Fruit fly (Drosophila melanogaster) whole organism: ENCODE data around the gene put.

Source experiments
- CG8478 ChIP-seq: fragments of >200 bp; optimal IDR thresholded peaks from 2 replicates; lab custom pipeline; 2018; ENCODE audit warnings: inconsistent platforms
- Dll ChIP-seq: fragments of >200 bp; optimal IDR thresholded peaks from 2 replicates; lab custom pipeline; 2017
- EcR ChIP-seq, 2 experiments: fragments of >200 bp; optimal IDR thresholded peaks; 2 replicates each; lab custom pipeline; 2017; ENCODE audit warnings: missing biosample characterization in 2 of 2, missing genetic modification characterization in 2 of 2, missing genetic modification reagents in 2 of 2
- pan ChIP-seq: fragments of >200 bp; optimal IDR thresholded peaks from 2 replicates; lab custom pipeline; 2017
- psq ChIP-seq: fragments of >200 bp; optimal IDR thresholded peaks from 2 replicates; lab custom pipeline; 2017
- usp ChIP-seq: fragments of >200 bp; optimal IDR thresholded peaks from 2 replicates; lab custom pipeline; 2017; ENCODE audit warnings: missing biosample characterization, missing genetic modification characterization, mixed read lengths

The put gene

DNA sequence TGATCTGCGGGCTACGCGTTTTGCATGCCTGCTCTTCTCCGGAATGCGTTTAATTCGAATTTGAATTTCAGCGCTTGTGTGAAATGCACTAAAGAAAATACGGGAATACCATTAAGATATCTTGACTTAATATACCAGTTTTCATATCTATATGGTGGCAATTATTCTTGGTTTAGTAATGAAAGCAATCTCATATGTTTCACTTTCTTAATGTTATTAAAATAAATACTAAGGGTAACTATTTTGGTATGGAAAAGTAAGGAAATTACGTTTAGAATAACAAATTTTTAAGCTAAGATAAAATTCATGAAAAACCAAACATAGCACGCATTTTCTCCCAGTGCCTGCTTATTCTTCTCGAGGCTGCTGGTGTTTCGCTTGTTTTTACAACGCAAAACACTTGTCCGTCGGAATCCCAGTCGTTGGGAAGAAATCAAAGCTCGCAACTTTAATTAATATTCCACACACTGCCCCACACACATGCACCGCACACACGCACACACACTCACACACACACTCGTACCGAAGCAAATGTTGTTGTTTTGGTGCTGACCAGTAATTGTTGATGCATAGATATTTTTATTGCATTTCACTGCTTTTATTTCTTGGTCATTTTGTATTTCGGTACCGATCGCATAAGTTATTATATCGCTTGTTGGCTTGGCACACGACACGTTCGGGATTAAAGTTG, 47.6 kb downstream of the put start:
- TF ChIP-seq Dll (lab: Kevin White, UChicago), result no peak

DNA sequence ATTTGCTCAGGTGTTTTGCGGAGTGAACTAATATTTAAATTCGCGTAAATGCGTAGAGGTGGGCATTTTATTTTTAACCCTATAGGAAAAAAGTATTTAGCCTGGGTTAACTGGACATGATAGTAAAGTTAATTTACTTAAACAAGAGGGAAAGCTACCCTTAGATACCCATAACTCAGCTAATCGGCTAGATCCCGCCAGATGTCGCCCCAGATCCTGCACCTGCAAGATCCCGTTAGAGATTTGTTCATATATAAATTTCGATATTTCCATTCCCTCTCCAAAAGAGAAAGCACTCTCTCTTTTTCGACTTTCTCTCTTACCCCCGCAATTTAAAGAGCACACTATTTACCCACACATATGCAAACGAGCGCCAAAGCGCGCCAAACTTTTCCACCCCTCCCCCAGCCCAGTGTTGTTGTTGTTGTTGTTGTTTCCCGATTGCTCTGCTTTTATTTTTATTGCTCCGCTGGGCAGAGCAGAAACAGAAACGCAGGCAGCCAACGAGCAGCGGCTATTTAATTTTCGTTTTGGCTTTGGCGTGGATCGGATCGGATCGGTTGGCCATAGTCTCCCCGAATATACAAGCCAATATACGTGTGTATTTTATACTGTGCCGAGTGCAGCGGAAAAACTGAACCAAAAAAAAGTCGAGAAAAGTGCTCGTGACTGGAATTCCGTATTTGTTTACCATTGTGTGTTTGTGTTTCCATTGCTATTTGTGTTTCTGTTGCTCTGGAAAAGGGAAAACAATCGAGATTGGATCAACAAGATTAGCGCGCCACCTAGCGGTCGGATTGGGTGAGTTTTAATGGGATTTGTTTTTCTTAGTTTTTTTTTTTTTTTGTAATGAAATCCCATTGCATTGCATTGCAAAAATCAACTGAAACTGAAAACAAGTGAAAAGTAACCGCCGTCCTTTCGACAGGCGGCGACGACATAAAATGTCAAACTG, 48.5 kb downstream of the put start, which contains the start of gene stumps:
Gene stumps, plus strand, starts transcription at position 526 of the 955 bp plus-strand sequence.
- TF ChIP-seq usp (GFP tag; lab: Kevin White, UChicago), result no peak
- TF ChIP-seq pan, result no peak
- no peak for TF ChIP-seq Dll (lab: Kevin White, UChicago)
- TF ChIP-seq psq (lab: Kevin White, UChicago), result no peak
- no peak for TF ChIP-seq CG8478
- TF ChIP-seq EcR (GFP tag; optimal IDR thresholded peaks at IDR 0.05; lab: Kevin White, UChicago), result no peak

DNA sequence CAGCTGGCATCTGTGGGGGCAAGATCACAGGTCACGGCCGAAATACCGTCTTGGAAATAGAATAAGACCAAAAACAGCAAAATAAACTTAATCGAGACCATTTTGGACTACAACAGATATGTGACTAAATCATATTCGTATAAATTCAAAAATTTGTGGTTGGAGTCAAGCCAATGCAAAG, 49.1 kb downstream of the put start, which contains the start of gene CG44094:
Gene CG44094, minus strand, starts transcription at position 101 of the 181 bp plus-strand sequence.
- TF ChIP-seq EcR (GFP tag; optimal IDR thresholded peaks at IDR 0.05; lab: Kevin White, UChicago) (no peak), psq (lab: Kevin White, UChicago) (no peak), Dll (lab: Kevin White, UChicago) (no peak), CG8478 (no peak), pan (no peak), usp (GFP tag; lab: Kevin White, UChicago) (no peak)

dm6 chr3R:14575718-14576187, 49.8 kb downstream of the put start, which contains the start of gene CG7987:
Gene CG7987, minus strand, starts transcription at chr3R:14575887.
- TF ChIP-seq CG8478 (no peak), pan (no peak), psq (lab: Kevin White, UChicago) (peak; percentile 20)

DNA sequence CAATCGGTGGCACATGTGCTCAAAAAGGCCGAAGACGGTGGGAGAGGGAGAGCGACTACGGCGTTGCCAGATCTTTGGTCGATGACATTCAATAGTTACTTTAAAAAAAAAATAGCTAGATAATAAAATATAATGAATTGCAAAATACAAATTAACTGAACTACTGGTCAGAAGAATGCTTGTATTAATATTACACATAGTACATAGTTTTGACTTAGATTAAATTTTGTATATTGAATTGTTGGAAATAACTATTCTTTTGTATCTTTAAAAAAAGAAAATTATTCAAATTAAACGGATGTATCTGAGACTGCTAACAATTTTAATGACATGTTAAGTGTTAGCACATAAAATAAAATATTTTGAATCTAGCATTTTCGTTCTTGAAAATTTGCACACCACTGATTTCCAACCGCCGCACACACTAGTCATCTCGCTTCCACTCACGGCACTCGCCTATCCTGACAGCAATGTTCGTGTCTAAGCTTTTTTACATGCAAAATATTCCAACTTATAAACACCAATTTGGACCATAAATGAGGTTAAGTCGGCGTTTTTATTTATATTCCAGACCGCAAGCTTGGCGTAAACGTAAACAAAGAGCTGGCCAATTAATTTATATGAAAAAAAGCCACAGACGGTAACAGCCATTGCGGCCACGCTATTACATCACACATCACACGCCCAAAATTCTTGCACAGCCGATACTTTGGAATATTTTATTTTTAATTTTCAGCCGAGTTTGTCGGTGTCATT, 50.4 kb downstream of the put start:
- TF ChIP-seq psq (lab: Kevin White, UChicago), result no peak
- TF ChIP-seq CG8478, result peak; percentile 23
- TF ChIP-seq pan, result no peak
- TF ChIP-seq Dll (lab: Kevin White, UChicago), result no peak

- TF ChIP-seq Dll (lab: Kevin White, UChicago) (no peak), CG8478 (no peak), pan (no peak), usp (GFP tag; lab: Kevin White, UChicago) (no peak), psq (lab: Kevin White, UChicago) (no peak)
Measured at dm6 chr3R:14569411-14570107, 55.9 kb downstream of the put start, which contains the start of gene Cys. Gene Cys, minus strand, starts transcription at chr3R:14569644.
